Fruit fly (Drosophila melanogaster): ENCODE results near the gene CG8774.

dm6 chr3R:13319873-13320272, 21.3 kb downstream of the CG8774 start:
- TF ChIP-seq fd96Ca (GFP tag; IDR thresholded peaks at IDR 0.05) (no peak), CG13204 (GFP tag; optimal IDR thresholded peaks at IDR 0.05) (no peak), CG34367 (tag; optimal IDR thresholded peaks at IDR 0.05) (no peak), Ets98B (GFP tag; IDR thresholded peaks at IDR 0.05) (no peak)
